Worm (Caenorhabditis elegans): ENCODE data around the gene miga-1.

DNA sequence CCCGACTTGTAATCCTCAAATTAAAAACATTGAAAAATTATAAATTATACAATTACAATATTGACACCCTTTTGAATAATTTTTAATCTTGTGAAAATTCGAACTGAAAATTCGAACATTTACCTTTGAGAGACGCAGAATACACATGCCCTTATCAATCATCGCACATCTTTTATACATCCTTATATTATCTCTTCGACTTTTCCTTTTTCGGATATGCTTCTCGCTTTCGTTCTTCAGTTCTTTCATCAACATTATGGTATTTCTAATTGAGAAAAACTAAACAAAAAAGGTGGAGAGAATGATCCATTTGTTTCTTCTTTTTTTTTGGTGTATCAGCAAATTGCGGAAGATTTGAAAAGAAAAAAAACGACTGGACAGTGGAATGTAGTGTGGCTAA, 51.3 kb downstream of the miga-1 start:
- TF ChIP-seq ceh-8 (GFP tag; optimal IDR thresholded peaks at IDR 0.05) = no peak
- no peak for TF ChIP-seq mdl-1 (tag; optimal IDR thresholded peaks at IDR 0.05)
- TF ChIP-seq nhr-19 (GFP tag; conservative IDR thresholded peaks at IDR 0.05) = no peak
- TF ChIP-seq mep-1 (tag; optimal IDR thresholded peaks at IDR 0.05) = no peak

All from whole organism, L1 larva.